Fruit fly (Drosophila melanogaster) whole organism, adult: ENCODE results near the gene MEP-1.

ENCODE experiments used
- Clk ChIP-seq: fragments of 200-800 bp; sonication (Bioruptor generic); optimal IDR thresholded peaks from 2 replicates; lab custom pipeline; 2017; ENCODE audit warnings: missing biosample characterization, missing genetic modification characterization
- Mnt ChIP-seq: fragments of 200-800 bp; sonication (Bioruptor generic); optimal IDR thresholded peaks from 2 replicates; lab custom pipeline; 2016; ENCODE audit warnings: missing biosample characterization, mild to moderate bottlenecking, missing genetic modification characterization

dm6 chr3L:2581857-2582256 is 49.7 kb upstream of the MEP-1 start:
- TF ChIP-seq Mnt (no peak), Clk (no peak)
